Worm (Caenorhabditis elegans): ENCODE measurements around the gene ZC116.5.

DNA sequence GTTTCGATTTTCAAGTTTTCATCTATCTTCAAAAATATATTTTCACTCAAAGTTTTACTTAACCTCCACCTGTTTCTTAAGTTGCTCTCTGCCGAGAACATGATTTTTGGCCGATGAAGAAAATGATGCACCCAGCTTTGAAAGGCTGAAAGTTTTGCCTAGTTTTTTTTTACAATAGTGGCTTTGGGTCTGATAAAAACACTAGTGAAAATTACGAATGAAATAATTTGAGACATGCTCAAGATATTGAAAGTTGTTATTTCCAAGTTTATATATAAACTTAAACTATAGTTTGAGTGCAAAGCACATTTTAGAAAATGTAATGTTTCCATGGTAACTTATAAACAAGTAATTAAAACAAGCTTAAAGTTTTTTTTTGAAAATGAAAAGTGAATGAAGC lies 40.5 kb upstream of the ZC116.5 start, which contains the start of gene gpa-9:
- TF ChIP-seq W03F9.2 (tag; optimal IDR thresholded peaks at IDR 0.05) (no peak), him-1 (tag; optimal IDR thresholded peaks at IDR 0.05) (no peak)
